ENCODE assay signal across 2 fruit fly cellular contexts in genomic region chrX:10092796-10093195, dm6.
A peak's percentile ranks its signal among the peaks of the same experiment; 100 is the strongest.
TF ChIP-seq lines count a peak whose summit lies in the region.

No protein-coding gene starts in this region.

TF ChIP-seq in whole organism, prepupa, 60 proteins besides CTCF, POLR2A, EP300 and RAD21:
- TF ChIP-seq pdm3 (GFP tag; optimal IDR thresholded peaks at IDR 0.05; lab: Kevin White, UChicago) (peak; percentile 14), svp (GFP tag; lab: Kevin White, UChicago) (peak; percentile 62), Eip78C (GFP tag; lab: Kevin White, UChicago) (peak; percentile 65), Met (GFP tag; optimal IDR thresholded peaks at IDR 0.05; lab: Kevin White, UChicago) (no peak)

TF ChIP-seq in whole organism, pupa, 21 proteins besides CTCF, POLR2A, EP300 and RAD21:
- TF ChIP-seq Ets98B (GFP tag; IDR thresholded peaks at IDR 0.05; lab: Robert Waterston, UW), result no peak
- no peak for TF ChIP-seq CG17806 (tag; optimal IDR thresholded peaks at IDR 0.05; lab: Kevin White, UChicago)
- peak; percentile 11 for TF ChIP-seq CG8159 (tag; optimal IDR thresholded peaks at IDR 0.05; lab: Kevin White, UChicago)
- TF ChIP-seq Pif1A (GFP tag; optimal IDR thresholded peaks at IDR 0.05; lab: Kevin White, UChicago), result peak; percentile 8
- TF ChIP-seq CG15710 (tag; optimal IDR thresholded peaks at IDR 0.05; lab: Kevin White, UChicago), result no peak
- TF ChIP-seq EcR (GFP tag; optimal IDR thresholded peaks at IDR 0.05; lab: Kevin White, UChicago), result no peak
